Fruit fly (Drosophila melanogaster) whole organism, prepupa: ENCODE results near the gene mu2.

Experiments
- Blimp-1 ChIP-seq: fragments of 200-800 bp; sonication (Bioruptor generic); optimal IDR thresholded peaks from 3 replicates; lab custom pipeline; 2017; ENCODE audit warnings: missing biosample characterization, missing genetic modification characterization, mild to moderate bottlenecking, moderate library complexity, missing genetic modification reagents
- CG10669 ChIP-seq: fragments of 200-800 bp; sonication (Bioruptor generic); optimal IDR thresholded peaks from 3 replicates; lab custom pipeline; 2018; ENCODE audit warnings: missing biosample characterization, mild to moderate bottlenecking, missing genetic modification characterization, moderate library complexity
- CG11902 ChIP-seq: fragments of 200-800 bp; sonication (Bioruptor generic); optimal IDR thresholded peaks from 3 replicates; lab custom pipeline; 2016; ENCODE audit warnings: missing biosample characterization, missing genetic modification characterization
- CG3032 ChIP-seq: fragments of 200-800 bp; optimal IDR thresholded peaks from 2 replicates; lab custom pipeline; 2019; ENCODE audit warnings: missing biosample characterization, mild to moderate bottlenecking, missing genetic modification characterization, moderate library complexity
- CG3919 ChIP-seq: fragments of 200-800 bp; sonication (Bioruptor generic); optimal IDR thresholded peaks from 3 replicates; lab custom pipeline; 2016; ENCODE audit warnings: missing biosample characterization, missing genetic modification characterization
- CG4318 ChIP-seq: fragments of 200-800 bp; sonication (Bioruptor generic); optimal IDR thresholded peaks from 3 replicates; lab custom pipeline; 2017; ENCODE audit warnings: missing biosample characterization, mild to moderate bottlenecking, missing genetic modification characterization
- CG6163 ChIP-seq: fragments of 200-800 bp; sonication (Bioruptor generic); IDR thresholded peaks from 3 replicates; pipeline ENCODE4 v1.3.6; 2022; ENCODE audit warnings: missing biosample characterization, missing genetic modification characterization
- CG6276 ChIP-seq: fragments of 200-800 bp; sonication (Bioruptor generic); optimal IDR thresholded peaks from 2 replicates; lab custom pipeline; 2017; ENCODE audit warnings: missing biosample characterization, mild to moderate bottlenecking, missing genetic modification characterization
- CG6792 ChIP-seq: fragments of 200-800 bp; sonication (Bioruptor generic); optimal IDR thresholded peaks from 3 replicates; lab custom pipeline; 2016; ENCODE audit warnings: missing biosample characterization, missing genetic modification characterization
- CG6808 ChIP-seq: fragments of 200-800 bp; sonication (Bioruptor generic); optimal IDR thresholded peaks from 3 replicates; lab custom pipeline; 2017; ENCODE audit warnings: missing biosample characterization, missing genetic modification characterization, mild to moderate bottlenecking, moderate library complexity, missing genetic modification reagents
- CG7368 ChIP-seq: fragments of 200-800 bp; sonication (Bioruptor generic); optimal IDR thresholded peaks from 3 replicates; lab custom pipeline; 2016; ENCODE audit warnings: missing biosample characterization, missing genetic modification characterization
- CG8119 ChIP-seq: fragments of 200-800 bp; sonication (Bioruptor generic); IDR thresholded peaks from 3 replicates; pipeline ENCODE4 v1.3.6; 2022; ENCODE audit warnings: missing biosample characterization, missing genetic modification characterization
- CG8632 ChIP-seq: fragments of 200-800 bp; sonication (Bioruptor generic); optimal IDR thresholded peaks from 3 replicates; lab custom pipeline; 2016; ENCODE audit warnings: missing biosample characterization, missing genetic modification characterization
- Eip78C ChIP-seq: fragments of 200-800 bp; sonication (Bioruptor generic); peaks from one replicate; lab custom pipeline; 2016; ENCODE audit warnings: missing biosample characterization, missing genetic modification characterization
- Ets96B ChIP-seq: fragments of 200-800 bp; optimal IDR thresholded peaks from 2 replicates; lab custom pipeline; 2019; ENCODE audit warnings: missing biosample characterization, mild to moderate bottlenecking, missing genetic modification characterization, moderate library complexity
- Gug ChIP-seq: fragments of 200-800 bp; sonication (Bioruptor generic); IDR thresholded peaks from 2 replicates; pipeline ENCODE4 v1.3.6; 2022; ENCODE audit warnings: missing biosample characterization, missing genetic modification characterization
- Hr38 ChIP-seq: sonication (Bioruptor generic); optimal IDR thresholded peaks from 2 replicates; lab custom pipeline; 2016; ENCODE audit warnings: missing biosample characterization, missing genetic modification characterization
- Lpt ChIP-seq: fragments of 200-800 bp; sonication (Bioruptor generic); optimal IDR thresholded peaks from 3 replicates; lab custom pipeline; 2016; ENCODE audit warnings: missing biosample characterization, missing genetic modification characterization
- Met ChIP-seq: fragments of 200-800 bp; sonication (Bioruptor generic); optimal IDR thresholded peaks from 3 replicates; lab custom pipeline; 2016; ENCODE audit warnings: missing biosample characterization, missing genetic modification characterization
- Smox ChIP-seq: fragments of 200-800 bp; sonication (Bioruptor generic); optimal IDR thresholded peaks from 3 replicates; lab custom pipeline; 2016; ENCODE audit warnings: missing biosample characterization, missing genetic modification characterization
- Sox102F ChIP-seq: fragments of 200-800 bp; sonication (Bioruptor generic); optimal IDR thresholded peaks from 2 replicates; lab custom pipeline; 2016; ENCODE audit warnings: missing biosample characterization, mild to moderate bottlenecking, missing genetic modification characterization
- Sox14 ChIP-seq: fragments of 200-800 bp; sonication (Bioruptor generic); optimal IDR thresholded peaks from 3 replicates; lab custom pipeline; 2016; ENCODE audit warnings: missing biosample characterization, missing genetic modification characterization
- achi ChIP-seq: fragments of 200-800 bp; sonication (Bioruptor generic); optimal IDR thresholded peaks from 3 replicates; lab custom pipeline; 2016; ENCODE audit warnings: missing biosample characterization, missing genetic modification characterization
- acj6 ChIP-seq: fragments of 200-800 bp; sonication (Bioruptor generic); optimal IDR thresholded peaks from 3 replicates; lab custom pipeline; 2016; ENCODE audit warnings: missing biosample characterization, missing genetic modification characterization
- dac ChIP-seq: fragments of 200-800 bp; sonication (Bioruptor generic); optimal IDR thresholded peaks from 2 replicates; lab custom pipeline; 2017; ENCODE audit warnings: missing biosample characterization, mild to moderate bottlenecking, missing genetic modification characterization
- eg ChIP-seq: fragments of 200-800 bp; sonication (Bioruptor generic); IDR thresholded peaks from 3 replicates; pipeline ENCODE4 v1.3.6; 2022; ENCODE audit warnings: missing biosample characterization, missing genetic modification characterization
- lz ChIP-seq: fragments of 200-800 bp; sonication (Bioruptor generic); optimal IDR thresholded peaks from 3 replicates; lab custom pipeline; 2016; ENCODE audit warnings: missing biosample characterization, missing genetic modification characterization
- net ChIP-seq: fragments of 200-800 bp; sonication (Bioruptor generic); optimal IDR thresholded peaks from 3 replicates; lab custom pipeline; 2016; ENCODE audit warnings: missing biosample characterization, missing genetic modification characterization
- salr ChIP-seq, 2 experiments: fragments of 200-800 bp; sonication (Bioruptor generic); optimal IDR thresholded peaks; 3 replicates each; lab custom pipeline; 2016 to 2018; ENCODE audit warnings: missing biosample characterization in 2 of 2, missing genetic modification characterization in 2 of 2, mild to moderate bottlenecking in 1 of 2
- spab ChIP-seq: fragments of 200-800 bp; sonication (Bioruptor generic); optimal IDR thresholded peaks from 2 replicates; lab custom pipeline; 2017; ENCODE audit warnings: missing biosample characterization, mild to moderate bottlenecking, missing genetic modification characterization, missing genetic modification reagents
- ss ChIP-seq, 2 experiments: fragments of 200-800 bp; sonication (Bioruptor generic); optimal IDR thresholded peaks; 2 replicates in 1 of 2; 3 replicates in 1 of 2; lab custom pipeline; 2017 to 2018; ENCODE audit warnings: mild to moderate bottlenecking in 2 of 2, missing biosample characterization in 2 of 2, missing genetic modification characterization in 2 of 2, moderate library complexity in 1 of 2
- svp ChIP-seq: fragments of 200-800 bp; sonication (Bioruptor generic); peaks from one replicate; lab custom pipeline; 2016; ENCODE audit warnings: missing biosample characterization, missing genetic modification characterization
- vri ChIP-seq: fragments of 200-800 bp; sonication (Bioruptor generic); optimal IDR thresholded peaks from 3 replicates; lab custom pipeline; 2016; ENCODE audit warnings: missing biosample characterization, mild to moderate bottlenecking, missing genetic modification characterization

The mu2 gene

dm6 chr3L:1900633-1901032, 46.6 kb downstream of the mu2 start (continued):
- TF ChIP-seq CG10669 (peak; percentile 8), vri (GFP tag; lab: Kevin White, UChicago) (no peak), Eip78C (GFP tag; lab: Kevin White, UChicago) (peak; percentile 87), Smox (GFP tag; lab: Kevin White, UChicago) (no peak), CG6163 (GFP tag; lab: Robert Waterston, UW) (peak; percentile 87), Gug (peak; percentile 83), acj6 (GFP tag; lab: Kevin White, UChicago) (no peak)

dm6 chr3L:1899616-1900015, 47.7 kb downstream of the mu2 start:
- TF ChIP-seq salr (GFP tag; optimal IDR thresholded peaks at IDR 0.05; lab: Kevin White, UChicago), result no peak
- peak; percentile 11 for TF ChIP-seq svp (GFP tag; lab: Kevin White, UChicago)
- peak in 1 of 2 experiments; percentile 78 for TF ChIP-seq ss (GFP tag; optimal IDR thresholded peaks at IDR 0.05; lab: Kevin White, UChicago)
- TF ChIP-seq CG8632, result no peak
- peak; percentile 71 for TF ChIP-seq Blimp-1 (GFP tag; lab: Kevin White, UChicago)
- no peak for TF ChIP-seq CG6792 (GFP tag; lab: Kevin White, UChicago)
- TF ChIP-seq achi (GFP tag; lab: Kevin White, UChicago), result no peak
- no peak for TF ChIP-seq Sox14 (GFP tag; lab: Kevin White, UChicago)
- TF ChIP-seq CG11902 (GFP tag; lab: Kevin White, UChicago), result no peak
- TF ChIP-seq Hr38, result no peak
- no peak for TF ChIP-seq net
- TF ChIP-seq CG6808 (GFP tag; lab: Kevin White, UChicago), result peak; percentile 13
- TF ChIP-seq CG6276, result no peak
- no peak for TF ChIP-seq CG3032 (tag; lab: Kevin White, UChicago)
- TF ChIP-seq dac (GFP tag; lab: Kevin White, UChicago), result no peak
- TF ChIP-seq spab (GFP tag; lab: Kevin White, UChicago), result no peak
- no peak for TF ChIP-seq Smox (GFP tag; lab: Kevin White, UChicago)
- TF ChIP-seq Ets96B (tag; lab: Kevin White, UChicago), result no peak
- TF ChIP-seq Met (GFP tag; lab: Kevin White, UChicago), result no peak
- no peak for TF ChIP-seq CG10669
- no peak for TF ChIP-seq CG4318 (GFP tag; lab: Kevin White, UChicago)

dm6 chr3L:1897709-1898108, 49.6 kb downstream of the mu2 start:
- TF ChIP-seq acj6 (GFP tag; lab: Kevin White, UChicago) (peak; percentile 5), Sox14 (GFP tag; lab: Kevin White, UChicago) (no peak), CG3919 (GFP tag; lab: Kevin White, UChicago) (no peak), lz (GFP tag; lab: Kevin White, UChicago) (no peak), Eip78C (GFP tag; lab: Kevin White, UChicago) (peak; percentile 3), CG7368 (GFP tag; lab: Kevin White, UChicago) (no peak), svp (GFP tag; lab: Kevin White, UChicago) (peak; percentile 92), eg (GFP tag; lab: Robert Waterston, UW) (no peak), Lpt (no peak), CG8119 (GFP tag; lab: Robert Waterston, UW) (no peak), spab (GFP tag; lab: Kevin White, UChicago) (no peak), Sox102F (no peak)
